Fruit fly (Drosophila melanogaster): ENCODE measurements around the gene ImpE2.
A peak's percentile ranks its signal among the peaks of the same experiment; 100 is the strongest.

Gene ImpE2

DNA sequence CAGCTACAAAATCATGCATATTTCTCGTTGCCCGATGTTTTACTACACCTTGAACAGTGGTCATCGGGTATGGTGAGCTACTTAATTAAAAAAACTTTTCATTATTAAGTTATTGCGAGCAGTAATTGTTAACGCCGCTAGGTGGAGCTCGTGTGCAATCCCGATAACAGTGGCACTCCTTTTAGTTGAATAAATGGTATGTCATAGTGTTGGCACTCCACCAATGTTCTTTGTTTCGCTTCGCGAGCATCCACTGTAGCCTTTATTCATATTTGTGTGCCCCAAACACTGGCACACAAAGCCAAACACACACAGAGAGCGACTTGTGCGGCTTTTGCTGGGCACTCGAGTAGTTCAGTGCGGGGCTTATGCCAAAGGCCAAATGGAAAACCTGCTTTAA, 5.4 kb upstream of the ImpE2 start (continued):
- TF ChIP-seq CG6683 (GFP tag; optimal IDR thresholded peaks at IDR 0.05) (peak; percentile 77), kah (GFP tag; optimal IDR thresholded peaks at IDR 0.05) (peak; percentile 58), peb (GFP tag; IDR thresholded peaks at IDR 0.05) (peak; percentile 84), TFAM (GFP tag; optimal IDR thresholded peaks at IDR 0.05) (peak; percentile 55), B-H2 (GFP tag; optimal IDR thresholded peaks at IDR 0.05) (peak; percentile 26), CG9609 (GFP tag; optimal IDR thresholded peaks at IDR 0.05) (peak; percentile 89), gem (tag; optimal IDR thresholded peaks at IDR 0.05) (peak; percentile 91), HLH3B (GFP tag; IDR thresholded peaks at IDR 0.05) (peak; percentile 97), CG14710 (tag; optimal IDR thresholded peaks at IDR 0.05) (peak; percentile 70), CG8388 (GFP tag; optimal IDR thresholded peaks at IDR 0.05) (peak; percentile 83), CG2202 (tag; optimal IDR thresholded peaks at IDR 0.05) (peak; percentile 62), grau (tag; optimal IDR thresholded peaks at IDR 0.05) (peak; percentile 98), Meics (GFP tag; optimal IDR thresholded peaks at IDR 0.05) (peak; percentile 85), twi (tag; optimal IDR thresholded peaks at IDR 0.05) (peak; percentile 62), CG13287 (GFP tag; IDR thresholded peaks at IDR 0.05; ENCODE audit: partially characterized antibody) (no peak), CG7786 (GFP tag; optimal IDR thresholded peaks at IDR 0.05) (peak; percentile 92), sim (GFP tag; IDR thresholded peaks at IDR 0.05) (peak; percentile 87), eyg (GFP tag; optimal IDR thresholded peaks at IDR 0.05) (peak; percentile 76), CG32532 (GFP tag; IDR thresholded peaks at IDR 0.05) (peak; percentile 93), crol (GFP tag; IDR thresholded peaks at IDR 0.05) (peak; percentile 62), Fer1 (GFP tag; optimal IDR thresholded peaks at IDR 0.05) (peak; percentile 91), chm (GFP tag; IDR thresholded peaks at IDR 0.05) (peak; percentile 90), CG4854 (GFP tag; optimal IDR thresholded peaks at IDR 0.05) (peak; percentile 84), NC2β (GFP tag; optimal IDR thresholded peaks at IDR 0.05) (peak; percentile 83), wdn (GFP tag; IDR thresholded peaks at IDR 0.05) (peak; percentile 90), ato (GFP tag; IDR thresholded peaks at IDR 0.05; ENCODE audit: partially characterized antibody) (no peak), her (GFP tag; optimal IDR thresholded peaks at IDR 0.05) (peak; percentile 87), CG7963 (GFP tag; IDR thresholded peaks at IDR 0.05; ENCODE audit: partially characterized antibody) (no peak), CG34422 (GFP tag; IDR thresholded peaks at IDR 0.05) (peak; percentile 94), CG3065 (GFP tag; optimal IDR thresholded peaks at IDR 0.05) (peak; percentile 5), CG17359 (tag; optimal IDR thresholded peaks at IDR 0.05) (peak; percentile 84), CG18011 (GFP tag; optimal IDR thresholded peaks at IDR 0.05) (peak; percentile 70), run (tag; optimal IDR thresholded peaks at IDR 0.05) (peak; percentile 67), Spps (tag; optimal IDR thresholded peaks at IDR 0.05) (peak; percentile 49), CG16815 (GFP tag; optimal IDR thresholded peaks at IDR 0.05) (peak; percentile 76), YL-1 (GFP tag; optimal IDR thresholded peaks at IDR 0.05) (peak; percentile 7), CG5245 (GFP tag; optimal IDR thresholded peaks at IDR 0.05) (peak; percentile 87), Oaz (GFP tag; IDR thresholded peaks at IDR 0.05) (peak; percentile 93), CG4404 (GFP tag; IDR thresholded peaks at IDR 0.05) (peak; percentile 87), CG10959 (GFP tag; IDR thresholded peaks at IDR 0.05) (peak; percentile 85), slou (GFP tag; optimal IDR thresholded peaks at IDR 0.05) (peak; percentile 23), ind (GFP tag; optimal IDR thresholded peaks at IDR 0.05) (peak; percentile 93), CG10321 (GFP tag; IDR thresholded peaks at IDR 0.05) (peak; percentile 72), cg (GFP tag; optimal IDR thresholded peaks at IDR 0.05) (peak; percentile 56), sisA (GFP tag; IDR thresholded peaks at IDR 0.05) (peak; percentile 97), ems (GFP tag; optimal IDR thresholded peaks at IDR 0.05) (peak; percentile 53), Xbp1 (GFP tag; optimal IDR thresholded peaks at IDR 0.05) (peak; percentile 92), sr (GFP tag; IDR thresholded peaks at IDR 0.05) (peak; percentile 79; the same call in 2 of the 3 replicates), CG3726 (GFP tag; IDR thresholded peaks at IDR 0.05) (peak; percentile 89), z (GFP tag; IDR thresholded peaks at IDR 0.05) (peak; percentile 57; the same call in 1 of the 3 replicates), dysf (GFP tag; IDR thresholded peaks at IDR 0.05) (peak; percentile 98), vvl (GFP tag; IDR thresholded peaks at IDR 0.05) (peak; percentile 96)

All from whole organism, embryonic.